Fruit fly (Drosophila melanogaster) whole organism, embryonic: Measurements from ENCODE around the gene ckd.

ENCODE experiments used
- CG10209 ChIP-seq: fragments of 200-800 bp; sonication (Bioruptor generic); optimal IDR thresholded peaks from 3 replicates; lab custom pipeline; 2017; ENCODE audit warnings: missing biosample characterization, mild to moderate bottlenecking, missing genetic modification characterization, missing genetic modification reagents
- CG10565 ChIP-seq: fragments of 200-800 bp; sonication (Bioruptor generic); optimal IDR thresholded peaks from 3 replicates; lab custom pipeline; 2016; ENCODE audit warnings: missing biosample characterization, mild to moderate bottlenecking, missing genetic modification characterization
- CG10654 ChIP-seq: fragments of 200-800 bp; sonication (Bioruptor generic); optimal IDR thresholded peaks from 2 replicates; lab custom pipeline; 2016; ENCODE audit warnings: missing biosample characterization, missing genetic modification characterization
- CG10979 ChIP-seq: fragments of 200-800 bp; sonication (Bioruptor generic); optimal IDR thresholded peaks from 2 replicates; lab custom pipeline; 2018; ENCODE audit warnings: missing biosample characterization, mild to moderate bottlenecking, missing genetic modification characterization, moderate library complexity
- CG13424 ChIP-seq: fragments of 200-800 bp; sonication (Bioruptor generic); optimal IDR thresholded peaks from 2 replicates; lab custom pipeline; 2019; ENCODE audit warnings: missing biosample characterization, mild to moderate bottlenecking, missing genetic modification characterization, moderate library complexity
- CG15269 ChIP-seq: fragments of 200-800 bp; sonication (Bioruptor generic); optimal IDR thresholded peaks from 2 replicates; lab custom pipeline; 2018; ENCODE audit warnings: missing biosample characterization, mild to moderate bottlenecking, missing genetic modification characterization, moderate library complexity
- CG17802 ChIP-seq: fragments of 200-800 bp; sonication (Bioruptor generic); optimal IDR thresholded peaks from 2 replicates; lab custom pipeline; 2018; ENCODE audit warnings: missing biosample characterization, mild to moderate bottlenecking, missing genetic modification characterization, moderate library complexity
- CG1832 ChIP-seq: fragments of 200-800 bp; sonication (Bioruptor generic); optimal IDR thresholded peaks from 2 replicates; lab custom pipeline; 2017; ENCODE audit warnings: missing biosample characterization, mild to moderate bottlenecking, missing genetic modification characterization, inconsistent platforms
- CG31388 ChIP-seq: fragments of 200-800 bp; sonication (Bioruptor generic); optimal IDR thresholded peaks from 2 replicates; lab custom pipeline; 2016; ENCODE audit warnings: missing biosample characterization, missing genetic modification characterization
- CG32532 ChIP-seq: fragments of 200-800 bp; sonication (Bioruptor generic); IDR thresholded peaks from 2 replicates; pipeline ENCODE4 v1.3.6; 2022; ENCODE audit warnings: missing biosample characterization, missing genetic modification characterization
- CG34422 ChIP-seq: fragments of 200-800 bp; sonication (Bioruptor generic); IDR thresholded peaks from 3 replicates; pipeline ENCODE4 v1.3.6; 2022; ENCODE audit warnings: missing biosample characterization, missing genetic modification characterization
- CG4424 ChIP-seq: fragments of 200-800 bp; sonication (Bioruptor generic); optimal IDR thresholded peaks from 3 replicates; lab custom pipeline; 2016; ENCODE audit warnings: missing biosample characterization, missing genetic modification characterization
- CG5953 ChIP-seq: fragments of 200-800 bp; sonication (Bioruptor generic); IDR thresholded peaks from 2 replicates; pipeline ENCODE4 v1.3.6; 2022; ENCODE audit warnings: missing biosample characterization, missing genetic modification characterization
- CG7357 ChIP-seq: fragments of 200-800 bp; sonication (Bioruptor generic); IDR thresholded peaks from 3 replicates; pipeline ENCODE4 v1.3.6; 2022; ENCODE audit warnings: missing biosample characterization, missing genetic modification characterization
- CG8388 ChIP-seq: fragments of 200-800 bp; sonication (Bioruptor generic); optimal IDR thresholded peaks from 2 replicates; lab custom pipeline; 2019; ENCODE audit warnings: missing biosample characterization, mild to moderate bottlenecking, missing genetic modification characterization, moderate library complexity
- CG9437 ChIP-seq: fragments of 200-800 bp; sonication (Bioruptor generic); optimal IDR thresholded peaks from 2 replicates; lab custom pipeline; 2018; ENCODE audit warnings: missing biosample characterization, mild to moderate bottlenecking, missing genetic modification characterization
- CTCF ChIP-seq: fragments of 200-800 bp; sonication (Bioruptor generic); optimal IDR thresholded peaks from 2 replicates; lab custom pipeline; 2017; ENCODE audit warnings: missing biosample characterization, mild to moderate bottlenecking, missing genetic modification characterization, moderate library complexity
- Dek ChIP-seq: fragments of 200-800 bp; sonication (Bioruptor generic); optimal IDR thresholded peaks from 3 replicates; lab custom pipeline; 2019; ENCODE audit warnings: missing biosample characterization, mild to moderate bottlenecking, missing genetic modification characterization, moderate library complexity
- Dfd ChIP-seq, 2 experiments: fragments of >200 bp; optimal IDR thresholded peaks; 2 replicates each; lab custom pipeline; 2017; ENCODE audit warnings: missing biosample characterization in 2 of 2, missing genetic modification characterization in 2 of 2
- Doc2 ChIP-seq: fragments of 200-800 bp; sonication (Bioruptor generic); IDR thresholded peaks from 2 replicates; pipeline ENCODE4 v1.3.6; 2022; ENCODE audit warnings: missing biosample characterization, missing genetic modification characterization
- E2f1 ChIP-seq: fragments of 200-800 bp; sonication (Bioruptor generic); IDR thresholded peaks from 2 replicates; pipeline ENCODE4 v1.3.6; 2022; ENCODE audit warnings: missing biosample characterization, missing genetic modification characterization
- Fer1 ChIP-seq: fragments of 200-800 bp; sonication (Bioruptor generic); optimal IDR thresholded peaks from 2 replicates; lab custom pipeline; 2017; ENCODE audit warnings: missing biosample characterization, mild to moderate bottlenecking, missing genetic modification characterization
- Fer3 ChIP-seq: fragments of 200-800 bp; sonication (Bioruptor generic); optimal IDR thresholded peaks from 2 replicates; lab custom pipeline; 2018; ENCODE audit warnings: missing biosample characterization, mild to moderate bottlenecking, missing genetic modification characterization, moderate library complexity
- HLH4C ChIP-seq: fragments of 200-800 bp; sonication (Bioruptor generic); IDR thresholded peaks from 3 replicates; pipeline ENCODE4 v1.3.6; 2022; ENCODE audit warnings: missing biosample characterization, missing genetic modification characterization; ENCODE audit not compliant: partially characterized antibody
- Hmr ChIP-seq: fragments of 200-800 bp; sonication (Bioruptor generic); optimal IDR thresholded peaks from 3 replicates; lab custom pipeline; 2017; ENCODE audit warnings: mild to moderate bottlenecking, missing biosample characterization, missing genetic modification reagents, missing genetic modification characterization
- Hr39 ChIP-seq: fragments of >200 bp; optimal IDR thresholded peaks from 2 replicates; lab custom pipeline; 2017
- Myb ChIP-seq: fragments of 200-800 bp; sonication (Bioruptor generic); optimal IDR thresholded peaks from 2 replicates; lab custom pipeline; 2016; ENCODE audit warnings: missing biosample characterization, missing genetic modification characterization
- NfI ChIP-seq: fragments of 200-800 bp; sonication (Bioruptor generic); optimal IDR thresholded peaks from 3 replicates; lab custom pipeline; 2018; ENCODE audit warnings: missing biosample characterization, mild to moderate bottlenecking, missing genetic modification characterization, moderate library complexity
- Stat92E ChIP-seq, 3 experiments: fragments of >200 bp in 2 of 3; fragments of 200-800 bp in 1 of 3; sonication (Bioruptor generic) in 1 of 3; optimal IDR thresholded peaks; 2 replicates each; lab custom pipeline; 2017 to 2019; ENCODE audit warnings: missing biosample characterization in 3 of 3, missing genetic modification characterization in 3 of 3, mild to moderate bottlenecking in 1 of 3, moderate library complexity in 1 of 3
- ap ChIP-seq: fragments of 200-800 bp; sonication (Bioruptor generic); IDR thresholded peaks from 2 replicates; pipeline ENCODE4 v1.3.6; 2022; ENCODE audit warnings: missing biosample characterization, missing genetic modification characterization
- bigmax ChIP-seq: fragments of 200-800 bp; sonication (Bioruptor generic); optimal IDR thresholded peaks from 2 replicates; lab custom pipeline; 2018; ENCODE audit warnings: missing biosample characterization, mild to moderate bottlenecking, missing genetic modification characterization
- chif ChIP-seq, 2 experiments: fragments of 200-800 bp; sonication (Bioruptor generic); optimal IDR thresholded peaks; 3 replicates each; lab custom pipeline; 2016; ENCODE audit warnings: missing biosample characterization in 2 of 2, missing genetic modification characterization in 2 of 2
- chn ChIP-seq: fragments of 200-800 bp; sonication (Bioruptor generic); optimal IDR thresholded peaks from 2 replicates; lab custom pipeline; 2016; ENCODE audit warnings: missing biosample characterization, missing genetic modification characterization
- ci ChIP-seq: fragments of 200-800 bp; sonication (Bioruptor generic); IDR thresholded peaks from 3 replicates; pipeline ENCODE4 v1.3.6; 2022; ENCODE audit warnings: missing biosample characterization, missing genetic modification characterization
- cwo ChIP-seq: fragments of 200-800 bp; sonication (Bioruptor generic); optimal IDR thresholded peaks from 3 replicates; lab custom pipeline; 2017; ENCODE audit warnings: missing biosample characterization, missing genetic modification characterization, mild to moderate bottlenecking, moderate library complexity, missing genetic modification reagents
- da ChIP-seq: fragments of 200-800 bp; sonication (Bioruptor generic); optimal IDR thresholded peaks from 2 replicates; lab custom pipeline; 2016; ENCODE audit warnings: missing biosample characterization, missing genetic modification characterization
- emc ChIP-seq: fragments of 200-800 bp; sonication (Bioruptor generic); optimal IDR thresholded peaks from 2 replicates; lab custom pipeline; 2016; ENCODE audit warnings: missing biosample characterization, missing genetic modification characterization
- fd96Cb ChIP-seq: fragments of 200-800 bp; sonication (Bioruptor generic); optimal IDR thresholded peaks from 2 replicates; lab custom pipeline; 2018; ENCODE audit warnings: missing biosample characterization, mild to moderate bottlenecking, missing genetic modification characterization, moderate library complexity
- gfzf ChIP-seq: fragments of 200-800 bp; sonication (Bioruptor generic); optimal IDR thresholded peaks from 2 replicates; lab custom pipeline; 2016; ENCODE audit warnings: missing biosample characterization, mild to moderate bottlenecking, missing genetic modification characterization, moderate library complexity
- ham ChIP-seq: fragments of 200-800 bp; sonication (Bioruptor generic); IDR thresholded peaks from 2 replicates; pipeline ENCODE4 v1.3.6; 2022; ENCODE audit warnings: missing biosample characterization, missing genetic modification characterization
- odd ChIP-seq: fragments of 200-800 bp; sonication (Bioruptor generic); optimal IDR thresholded peaks from 2 replicates; lab custom pipeline; 2017; ENCODE audit warnings: missing biosample characterization, mild to moderate bottlenecking, missing genetic modification characterization
- onecut ChIP-seq: fragments of 200-800 bp; sonication (Bioruptor generic); IDR thresholded peaks from 2 replicates; pipeline ENCODE4 v1.3.6; 2022; ENCODE audit warnings: missing biosample characterization, missing genetic modification characterization
- pfk ChIP-seq: fragments of 200-800 bp; sonication (Bioruptor generic); optimal IDR thresholded peaks from 2 replicates; lab custom pipeline; 2018; ENCODE audit warnings: missing biosample characterization, mild to moderate bottlenecking, missing genetic modification characterization, moderate library complexity
- pho ChIP-seq: fragments of 200-800 bp; sonication (Bioruptor generic); optimal IDR thresholded peaks from 2 replicates; lab custom pipeline; 2016; ENCODE audit warnings: missing biosample characterization, missing genetic modification characterization
- sc ChIP-seq, 3 experiments: fragments of >200 bp in 2 of 3; fragments of 200-800 bp in 1 of 3; sonication (Bioruptor generic) in 1 of 3; optimal IDR thresholded peaks; 2 replicates in 2 of 3; 3 replicates in 1 of 3; lab custom pipeline; 2017; ENCODE audit warnings: mild to moderate bottlenecking in 1 of 3, missing biosample characterization in 1 of 3, missing genetic modification characterization in 1 of 3, missing genetic modification reagents in 1 of 3
- sisA ChIP-seq: fragments of 200-800 bp; sonication (Bioruptor generic); IDR thresholded peaks from 2 replicates; pipeline ENCODE4 v1.3.6; 2022; ENCODE audit warnings: missing biosample characterization, missing genetic modification characterization
- tna ChIP-seq: fragments of 200-800 bp; sonication (Bioruptor generic); IDR thresholded peaks from 2 replicates; pipeline ENCODE4 v1.3.6; 2022; ENCODE audit warnings: missing biosample characterization, missing genetic modification characterization; ENCODE audit not compliant: partially characterized antibody
- ttk ChIP-seq: fragments of 200-800 bp; sonication (Bioruptor generic); IDR thresholded peaks from 2 replicates; pipeline ENCODE4 v2.1.2; 2022; ENCODE audit warnings: missing biosample characterization, missing genetic modification characterization
- tx ChIP-seq: fragments of 200-800 bp; sonication (Bioruptor generic); optimal IDR thresholded peaks from 2 replicates; lab custom pipeline; 2016; ENCODE audit warnings: missing biosample characterization, missing genetic modification characterization

The ckd gene

DNA sequence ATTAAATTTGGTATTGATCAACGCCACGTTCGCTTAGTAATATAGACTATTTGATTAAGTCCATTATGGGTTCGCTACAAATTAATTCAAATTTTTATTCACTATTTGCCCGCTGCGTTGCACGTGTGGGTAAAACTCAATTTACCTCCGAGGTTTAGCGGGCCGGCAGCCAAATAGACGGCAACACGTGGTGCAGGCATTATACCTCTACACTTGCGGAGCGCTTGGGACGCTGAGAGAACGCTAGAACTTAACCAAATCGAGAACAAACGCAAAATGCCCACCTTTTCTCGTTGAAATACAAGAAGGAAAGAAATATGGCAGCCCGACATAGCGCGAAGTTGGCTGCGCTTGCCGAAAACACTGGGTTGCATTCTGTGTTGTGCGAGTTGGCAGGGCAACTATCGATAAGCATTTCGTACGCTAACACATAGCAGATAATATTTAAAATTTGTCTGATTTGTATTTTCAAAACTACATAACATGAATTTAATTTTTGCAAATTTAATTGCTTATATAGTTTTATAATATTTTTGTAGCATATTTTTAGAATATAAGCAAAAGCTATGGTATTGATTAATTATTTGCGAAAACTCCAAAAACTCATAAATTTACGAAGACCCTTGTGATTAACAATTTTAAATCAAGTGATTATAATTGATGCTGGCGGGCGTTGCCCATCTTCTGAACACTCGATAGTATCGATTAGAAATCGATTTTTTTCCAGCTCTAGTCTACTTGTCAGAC is 34.9 kb upstream of the ckd start, which contains the start of the genes RpL28 and eIF1 (continued):
- TF ChIP-seq HLH4C (GFP tag; lab: Robert Waterston, UW), result peak; percentile 62
- TF ChIP-seq da (GFP tag; lab: Kevin White, UChicago), result peak; percentile 89
- TF ChIP-seq cwo (GFP tag; lab: Kevin White, UChicago), result peak; percentile 69
- peak; percentile 95 for TF ChIP-seq odd (GFP tag; lab: Kevin White, UChicago)
- TF ChIP-seq CG32532 (GFP tag; lab: Robert Waterston, UW), result peak; percentile 81
- TF ChIP-seq CG9437 (GFP tag; lab: Kevin White, UChicago), result peak; percentile 86
- no peak; the same call in 1 of the 2 replicates for TF ChIP-seq tna
- TF ChIP-seq ttk (GFP tag; lab: Robert Waterston, UW), result peak; percentile 77
- peak; percentile 93 for TF ChIP-seq CG4424 (GFP tag; lab: Kevin White, UChicago)
- TF ChIP-seq gfzf (GFP tag; lab: Kevin White, UChicago), result peak; percentile 31
- peak; percentile 90 for TF ChIP-seq chn (GFP tag; lab: Kevin White, UChicago)
- TF ChIP-seq CG10979 (tag; lab: Kevin White, UChicago), result peak; percentile 71
- TF ChIP-seq CG8388 (GFP tag; lab: Kevin White, UChicago), result peak; percentile 80
- peak; percentile 70 for TF ChIP-seq E2f1 (GFP tag; lab: Robert Waterston, UW)
- TF ChIP-seq fd96Cb (tag; lab: Kevin White, UChicago), result peak; percentile 74
- TF ChIP-seq CG15269 (tag; lab: Kevin White, UChicago), result peak; percentile 56
- peak; percentile 90 for TF ChIP-seq Fer3 (tag; lab: Kevin White, UChicago)
- peak; percentile 67 for TF ChIP-seq CTCF (GFP tag; lab: Kevin White, UChicago)
- TF ChIP-seq CG7357 (GFP tag; lab: Robert Waterston, UW), result peak; percentile 64
- peak; percentile 80 for TF ChIP-seq CG5953 (GFP tag; lab: Robert Waterston, UW)
- TF ChIP-seq Dfd (GFP tag; optimal IDR thresholded peaks at IDR 0.05; lab: Kevin White, UChicago), result no peak
- TF ChIP-seq Doc2 (GFP tag; lab: Robert Waterston, UW), result no peak
- TF ChIP-seq sisA, result peak; percentile 73
- peak; percentile 73 for TF ChIP-seq Myb
- peak; percentile 79 for TF ChIP-seq CG10565 (GFP tag; lab: Kevin White, UChicago)
- TF ChIP-seq ci (GFP tag; lab: Robert Waterston, UW), result peak; percentile 97
- peak; percentile 84 to 91 for TF ChIP-seq chif (GFP tag; optimal IDR thresholded peaks at IDR 0.05; lab: Kevin White, UChicago)
- TF ChIP-seq CG10209 (GFP tag; lab: Kevin White, UChicago), result peak; percentile 95
- peak; percentile 52; the same call in 1 of the 2 replicates for TF ChIP-seq ham
- peak; percentile 88 for TF ChIP-seq pho (GFP tag; lab: Kevin White, UChicago)
- TF ChIP-seq Fer1, result peak; percentile 90
- TF ChIP-seq CG13424 (tag; lab: Kevin White, UChicago), result peak; percentile 76
- TF ChIP-seq tx (GFP tag; lab: Kevin White, UChicago), result peak; percentile 69
- peak; percentile 89 for TF ChIP-seq CG17802 (tag; lab: Kevin White, UChicago)
- TF ChIP-seq ap (GFP tag; lab: Robert Waterston, UW), result peak; percentile 84
- peak; percentile 68 for TF ChIP-seq CG31388
- TF ChIP-seq onecut (GFP tag; lab: Robert Waterston, UW), result peak; percentile 89
- peak; percentile 93 for TF ChIP-seq CG10654 (GFP tag; lab: Kevin White, UChicago)
- TF ChIP-seq bigmax (GFP tag; lab: Kevin White, UChicago), result peak; percentile 74
- TF ChIP-seq emc (GFP tag; lab: Kevin White, UChicago), result peak; percentile 90
- TF ChIP-seq Dek (tag; lab: Kevin White, UChicago), result peak; percentile 76
- TF ChIP-seq CG1832 (GFP tag; lab: Kevin White, UChicago), result no peak
- peak in 1 of 3 experiments; percentile 1 for TF ChIP-seq Stat92E (GFP tag; optimal IDR thresholded peaks at IDR 0.05; lab: Kevin White, UChicago)
- TF ChIP-seq Hr39 (lab: Kevin White, UChicago), result no peak
- peak; percentile 98 for TF ChIP-seq NfI (GFP tag; lab: Kevin White, UChicago)
- TF ChIP-seq Hmr (GFP tag; lab: Kevin White, UChicago), result peak; percentile 96
- peak; percentile 81 for TF ChIP-seq pfk
- TF ChIP-seq CG34422 (GFP tag; lab: Robert Waterston, UW), result peak; percentile 84
- no peak for TF ChIP-seq sc (optimal IDR thresholded peaks at IDR 0.05; lab: Kevin White, UChicago)
- TF ChIP-seq sc (GFP tag; optimal IDR thresholded peaks at IDR 0.05; lab: Kevin White, UChicago), result peak; percentile 92
